Worm (Caenorhabditis elegans): ENCODE results near the gene ZC204.6.
"Not testable (repeated sequence)": the region's sequence is repeated elsewhere in the genome, so short reads cannot be mapped to it uniquely, and the experiment has no call there.

ce11 chrII:1633490-1633889 lies 11.1 kb downstream of the ZC204.6 start, which contains the start of gene C08E3.1:
- TF ChIP-seq W03F9.2, him-1, dao-5 (tag; optimal IDR thresholded peaks at IDR 0.05): not testable (repeated sequence)

Measured in whole organism, L4/young adult.